Fruit fly (Drosophila melanogaster) whole organism, embryonic: ENCODE measurements around the gene Pa1.

Experiments
- chif ChIP-seq, 2 experiments: fragments of 200-800 bp; sonication (Bioruptor generic); optimal IDR thresholded peaks; 3 replicates each; lab custom pipeline; 2016; ENCODE audit warnings: missing biosample characterization in 2 of 2, missing genetic modification characterization in 2 of 2
- sens ChIP-seq: fragments of 200-800 bp; sonication (Bioruptor generic); peaks from one replicate; lab custom pipeline; 2016; ENCODE audit warnings: missing biosample characterization, missing genetic modification characterization

DNA sequence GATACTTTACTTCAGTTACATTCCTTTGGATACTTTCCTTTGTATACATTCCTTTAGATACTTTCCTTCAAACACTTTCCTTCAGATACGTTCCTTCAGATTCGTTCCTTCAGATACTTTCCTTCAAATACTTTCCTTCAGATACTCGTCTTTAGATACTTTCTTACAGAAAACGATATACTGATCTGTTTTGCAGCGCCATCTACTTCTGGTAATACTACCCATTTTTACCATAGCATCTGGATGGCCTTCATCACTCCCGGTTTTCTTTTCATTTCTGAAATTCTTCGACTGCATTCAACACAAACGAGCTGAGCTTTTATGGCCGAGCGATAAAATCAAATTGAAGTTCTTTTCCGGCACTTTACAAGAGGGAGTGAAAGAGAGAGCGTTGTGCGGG lies 39.1 kb upstream of the Pa1 start:
- TF ChIP-seq sens = no peak
- TF ChIP-seq chif (GFP tag; optimal IDR thresholded peaks at IDR 0.05; lab: Kevin White, UChicago) = no peak
